Worm (Caenorhabditis elegans): ENCODE measurements around the gene catp-8.

DNA sequence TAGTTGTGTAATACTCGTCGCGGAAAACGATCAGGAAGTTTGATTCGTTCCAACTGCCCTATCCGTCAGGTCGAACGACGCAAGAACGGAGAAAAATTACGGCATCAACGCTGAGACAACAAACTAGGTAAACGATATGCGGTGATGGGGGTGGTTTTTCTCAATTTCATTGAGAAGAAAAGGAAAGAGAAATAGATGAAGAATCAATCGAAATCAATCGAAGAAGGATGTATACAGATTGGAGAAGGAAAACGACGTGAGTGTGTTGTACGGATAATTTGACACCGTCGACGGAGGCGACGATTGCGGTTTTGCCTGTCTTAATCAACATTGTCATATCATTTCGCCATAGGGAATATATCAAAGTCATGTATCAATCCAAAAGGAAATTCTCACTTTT, 14.8 kb upstream of the catp-8 start:
- TF ChIP-seq B0035.1 (tag; optimal IDR thresholded peaks at IDR 0.05) (no peak), madf-8 (GFP tag; conservative IDR thresholded peaks at IDR 0.05) (no peak), nfya-1 (tag; optimal IDR thresholded peaks at IDR 0.05; ENCODE audit: borderline replicate concordance, insufficient read depth) (no peak), hlh-12 (tag; optimal IDR thresholded peaks at IDR 0.05) (no peak), snpc-4 (GFP tag; optimal IDR thresholded peaks at IDR 0.05) (no peak), snpc-4 (tag; optimal IDR thresholded peaks at IDR 0.05) (no peak), tlf-1 (GFP tag; optimal IDR thresholded peaks at IDR 0.05) (no peak), madf-6 (GFP tag; IDR thresholded peaks at IDR 0.05) (no peak), madf-10 (tag; optimal IDR thresholded peaks at IDR 0.05) (no peak), ama-1 (optimal IDR thresholded peaks at IDR 0.05) (no peak), ama-1 (GFP tag; optimal IDR thresholded peaks at IDR 0.05) (no peak)

All from whole organism, young adult.